Worm (Caenorhabditis elegans): ENCODE measurements around the gene C43H6.6.

ce11 chrX:2403724-2404123, 8.6 kb downstream of the C43H6.6 start, which contains the start of gene C43H6.4:
- no peak for TF ChIP-seq tbx-2 (tag; optimal IDR thresholded peaks at IDR 0.05)
- no peak for TF ChIP-seq ZK546.5 (tag; optimal IDR thresholded peaks at IDR 0.05)
